Worm (Caenorhabditis elegans) whole organism, L4 larva: Measurements from ENCODE around the gene ZC190.10.

Source experiments
- F37D6.2 ChIP-seq: sonication (generic microtip); optimal IDR thresholded peaks from 2 replicates; lab custom pipeline; 2016; ENCODE audit warnings: mild to moderate bottlenecking, missing genetic modification characterization, missing compliant biosample characterization
- daf-12 ChIP-seq: fragments of 150-350 bp; optimal IDR thresholded peaks from 2 replicates; lab custom pipeline; 2014; ENCODE audit warnings: missing biosample characterization, missing genetic modification reagents, missing genetic modification characterization
- nhr-237 ChIP-seq: sonication (generic microtip); optimal IDR thresholded peaks from 2 replicates; lab custom pipeline; 2017; ENCODE audit warnings: missing biosample characterization, missing genetic modification characterization
- nhr-77 ChIP-seq: fragments of 150-350 bp; optimal IDR thresholded peaks from 2 replicates; lab custom pipeline; 2014; ENCODE audit warnings: missing biosample characterization, missing genetic modification characterization
- rbr-2 ChIP-seq: sonication (generic microtip); optimal IDR thresholded peaks from 2 replicates; lab custom pipeline; 2016; ENCODE audit warnings: missing genotype, missing genetic modification characterization, missing compliant biosample characterization
- snpc-1.2 ChIP-seq: fragments of 200-800 bp; sonication (Bioruptor generic); IDR thresholded peaks from 2 replicates; pipeline ENCODE4 v1.3.6; 2022; ENCODE audit warnings: missing genetic modification reagents, missing genetic modification characterization, missing compliant biosample characterization

- TF ChIP-seq F37D6.2 (no peak), snpc-1.2 (GFP tag; lab: Robert Waterston, UW) (no peak), daf-12 (tag; lab: Kevin White, UChicago) (no peak), nhr-237 (tag; lab: Kevin White, UChicago) (no peak), nhr-77 (no peak), rbr-2 (tag; lab: Kevin White, UChicago) (no peak)
Measured at ce11 chrV:8686764-8687163, 9.4 kb downstream of the ZC190.10 start, which contains the start of gene ZC190.7.
